Fruit fly (Drosophila melanogaster): ENCODE measurements around the gene CG14995.

The CG14995 gene

DNA sequence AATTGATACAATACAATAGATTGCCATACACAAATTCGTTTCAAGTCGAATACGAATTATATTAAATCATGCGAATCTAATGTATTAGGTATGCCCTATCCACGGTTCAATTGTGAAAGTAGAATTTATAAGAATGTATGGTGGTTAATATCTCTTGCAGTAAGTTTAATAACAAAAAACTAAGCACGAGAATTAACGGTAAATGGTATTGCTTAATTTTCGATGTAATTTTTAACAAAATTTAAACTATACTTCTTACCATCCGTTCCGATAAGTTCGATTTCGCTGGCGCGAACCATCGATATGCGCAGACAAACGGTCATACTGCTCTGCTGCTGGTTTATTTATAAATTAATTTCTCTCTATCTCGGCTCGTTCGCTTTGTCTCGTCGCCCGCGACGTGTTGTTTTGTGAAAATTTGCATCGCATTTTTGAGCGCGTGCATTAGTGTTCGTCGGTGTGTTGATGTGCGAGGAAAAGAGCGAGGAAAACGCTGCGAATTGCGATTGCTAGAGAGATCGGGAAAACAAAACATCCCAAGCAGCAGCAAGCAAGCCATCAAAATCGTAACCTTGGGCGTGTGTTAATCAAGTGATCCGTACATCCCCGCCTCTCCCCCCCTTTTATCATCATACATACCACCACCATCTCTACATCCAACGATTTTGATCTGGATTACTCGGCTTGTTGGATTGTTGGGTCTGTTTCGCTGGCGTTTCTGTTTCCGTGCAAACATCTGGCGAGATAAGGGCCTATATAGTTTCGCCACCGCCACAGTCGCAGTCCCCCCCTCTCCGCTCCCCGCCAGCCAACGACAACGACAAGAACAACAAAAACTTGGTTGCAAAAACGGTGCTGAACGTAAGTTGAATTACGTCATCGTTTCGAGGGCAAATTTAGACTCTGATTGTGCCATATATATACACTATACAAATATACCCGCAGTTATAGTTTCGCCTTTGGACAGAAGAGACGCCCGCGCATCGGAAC is 497 bp upstream of the CG14995 start, which contains the start of gene Fit1:
Gene Fit1 (plus strand): TSS at position 307 of the 990 bp plus-strand sequence.
- TF ChIP-seq CG11762 (GFP tag; optimal IDR thresholded peaks at IDR 0.05; ENCODE audit: insufficient read depth) (no peak), Gug (GFP tag; IDR thresholded peaks at IDR 0.05) (no peak), Smox (GFP tag; optimal IDR thresholded peaks at IDR 0.05) (no peak), Hr4 (GFP tag; optimal IDR thresholded peaks at IDR 0.05) (no peak), CG32006 (GFP tag; optimal IDR thresholded peaks at IDR 0.05) (no peak), net (GFP tag; optimal IDR thresholded peaks at IDR 0.05) (no peak), Ets21C (GFP tag; optimal IDR thresholded peaks at IDR 0.05) (no peak), CG10631 (GFP tag; optimal IDR thresholded peaks at IDR 0.05) (no peak), svp (GFP tag) (peak; percentile 83), CG16779 (tag; optimal IDR thresholded peaks at IDR 0.05) (no peak), Eip75B (GFP tag; optimal IDR thresholded peaks at IDR 0.05) (no peak), lz (GFP tag; optimal IDR thresholded peaks at IDR 0.05) (no peak), CG6163 (GFP tag; IDR thresholded peaks at IDR 0.05) (0 out of 3 replicates have a peak, but pooled peaks have one; percentile 32), CG6792 (GFP tag; optimal IDR thresholded peaks at IDR 0.05) (no peak), Eip78C (GFP tag) (peak; percentile 23), pdm3 (GFP tag; optimal IDR thresholded peaks at IDR 0.05) (no peak), Sox15 (GFP tag; optimal IDR thresholded peaks at IDR 0.05) (no peak), vri (GFP tag; optimal IDR thresholded peaks at IDR 0.05) (peak; percentile 62), CG1621 (tag; optimal IDR thresholded peaks at IDR 0.05) (peak; percentile 14), fkh (GFP tag; optimal IDR thresholded peaks at IDR 0.05) (peak; percentile 43), CG10669 (GFP tag; optimal IDR thresholded peaks at IDR 0.05) (no peak), Ets96B (tag; optimal IDR thresholded peaks at IDR 0.05) (no peak), CG3919 (GFP tag; optimal IDR thresholded peaks at IDR 0.05) (no peak), CG3032 (tag; optimal IDR thresholded peaks at IDR 0.05) (no peak), fd85E (GFP tag; optimal IDR thresholded peaks at IDR 0.05) (no peak), Eip93F (GFP tag; optimal IDR thresholded peaks at IDR 0.05) (no peak), ss (GFP tag; optimal IDR thresholded peaks at IDR 0.05) (peak; percentile 20 to 28), CG8319 (GFP tag; optimal IDR thresholded peaks at IDR 0.05) (no peak), CG11902 (GFP tag; optimal IDR thresholded peaks at IDR 0.05) (no peak), eg (GFP tag; IDR thresholded peaks at IDR 0.05) (0 out of 3 replicates have a peak, but pooled peaks have one; percentile 22), CG8119 (GFP tag; IDR thresholded peaks at IDR 0.05) (no peak), CG8632 (GFP tag; optimal IDR thresholded peaks at IDR 0.05) (no peak), fd59A (GFP tag; optimal IDR thresholded peaks at IDR 0.05) (no peak), CG7368 (GFP tag; optimal IDR thresholded peaks at IDR 0.05) (no peak), dsx (GFP tag; optimal IDR thresholded peaks at IDR 0.05; ENCODE audit: poor library complexity, severe bottlenecking) (no peak), CG31627 (GFP tag; optimal IDR thresholded peaks at IDR 0.05) (no peak), topi (GFP tag; optimal IDR thresholded peaks at IDR 0.05) (no peak), CG34406 (GFP tag; optimal IDR thresholded peaks at IDR 0.05) (no peak), Sox14 (GFP tag; optimal IDR thresholded peaks at IDR 0.05) (peak; percentile 41), Sox102F (GFP tag; optimal IDR thresholded peaks at IDR 0.05) (no peak), cyc (GFP tag; optimal IDR thresholded peaks at IDR 0.05) (no peak), salr (GFP tag; optimal IDR thresholded peaks at IDR 0.05) (no peak), Lpt (GFP tag; optimal IDR thresholded peaks at IDR 0.05) (no peak), OdsH (GFP tag; optimal IDR thresholded peaks at IDR 0.05) (no peak), Hr39 (GFP tag; optimal IDR thresholded peaks at IDR 0.05) (no peak), CG6808 (GFP tag; optimal IDR thresholded peaks at IDR 0.05) (no peak), acj6 (GFP tag; optimal IDR thresholded peaks at IDR 0.05) (no peak), achi (GFP tag; optimal IDR thresholded peaks at IDR 0.05) (no peak), CG9139 (GFP tag; optimal IDR thresholded peaks at IDR 0.05) (no peak), CG6276 (GFP tag; optimal IDR thresholded peaks at IDR 0.05) (no peak), CG15336 (GFP tag; IDR thresholded peaks at IDR 0.05) (no peak)
